Worm (Caenorhabditis elegans) whole organism, L3 larva: Measurements from ENCODE around the gene F44E2.10.
A peak's percentile ranks its signal among the peaks of the same experiment; 100 is the strongest.

ENCODE experiments used
- R02D3.7 ChIP-seq: fragments of 150-350 bp; optimal IDR thresholded peaks from 2 replicates; lab custom pipeline; 2014; ENCODE audit warnings: missing biosample characterization, missing genetic modification characterization
- ZK546.5 ChIP-seq: sonication (generic microtip); optimal IDR thresholded peaks from 2 replicates; lab custom pipeline; 2017; ENCODE audit warnings: missing biosample characterization, missing genetic modification characterization
- aly-2 ChIP-seq: fragments of 150-350 bp; optimal IDR thresholded peaks from 2 replicates; lab custom pipeline; 2014; ENCODE audit warnings: missing biosample characterization, missing genetic modification characterization
- ama-1 ChIP-seq: fragments of 150-350 bp; optimal IDR thresholded peaks from 2 replicates; lab custom pipeline; 2018
- ceh-16 ChIP-seq: sonication (generic microtip); optimal IDR thresholded peaks from 2 replicates; lab custom pipeline; 2017; ENCODE audit warnings: missing biosample characterization, missing genetic modification characterization
- ceh-28 ChIP-seq: fragments of 150-350 bp; optimal IDR thresholded peaks from 2 replicates; lab custom pipeline; 2014; ENCODE audit warnings: missing biosample characterization, missing genetic modification reagents, missing genetic modification characterization
- ceh-82 ChIP-seq: fragments of 150-350 bp; optimal IDR thresholded peaks from 2 replicates; lab custom pipeline; 2014; ENCODE audit warnings: missing biosample characterization, missing genetic modification characterization
- ceh-9 ChIP-seq: sonication (generic microtip); optimal IDR thresholded peaks from 2 replicates; lab custom pipeline; 2018; ENCODE audit warnings: missing biosample characterization, missing genetic modification characterization
- daf-12 ChIP-seq: fragments of 150-350 bp; optimal IDR thresholded peaks from 2 replicates; lab custom pipeline; 2014; ENCODE audit warnings: missing biosample characterization, missing genetic modification reagents, missing genetic modification characterization
- egl-27 ChIP-seq: sonication (generic microtip); optimal IDR thresholded peaks from 4 replicates; lab custom pipeline; 2017; ENCODE audit warnings: missing biosample characterization, missing genetic modification reagents, missing genetic modification characterization
- egl-5 ChIP-seq: fragments of 150-350 bp; optimal IDR thresholded peaks from 2 replicates; lab custom pipeline; 2017; ENCODE audit warnings: missing biosample characterization, missing genetic modification reagents, missing genetic modification characterization, inconsistent platforms
- elt-1 ChIP-seq: fragments of 150-350 bp; optimal IDR thresholded peaks from 2 replicates; lab custom pipeline; 2014; ENCODE audit warnings: missing biosample characterization, missing genetic modification characterization
- elt-2 ChIP-seq: sonication (generic microtip); optimal IDR thresholded peaks from 2 replicates; lab custom pipeline; 2016; ENCODE audit warnings: missing genetic modification reagents, mild to moderate bottlenecking, missing genetic modification characterization, missing compliant biosample characterization
- elt-3 ChIP-seq, 3 experiments: fragments of 150-350 bp in 1 of 3; sonication (generic microtip) in 2 of 3; optimal IDR thresholded peaks; 2 replicates in 2 of 3; 4 replicates in 1 of 3; lab custom pipeline; 2014 to 2017; ENCODE audit warnings: missing biosample characterization in 3 of 3, missing genetic modification characterization in 3 of 3
- fkh-10 ChIP-seq: sonication (generic microtip); optimal IDR thresholded peaks from 2 replicates; lab custom pipeline; 2017; ENCODE audit warnings: missing biosample characterization, missing genetic modification reagents, missing genetic modification characterization
- fkh-2 ChIP-seq: fragments of 150-350 bp; optimal IDR thresholded peaks from 2 replicates; lab custom pipeline; 2014; ENCODE audit warnings: missing biosample characterization, missing genetic modification reagents, missing genetic modification characterization
- hmg-11 ChIP-seq: sonication (generic microtip); optimal IDR thresholded peaks from 2 replicates; lab custom pipeline; 2016; ENCODE audit warnings: missing genetic modification characterization, missing compliant biosample characterization
- jun-1 ChIP-seq: fragments of 150-350 bp; optimal IDR thresholded peaks from 2 replicates; lab custom pipeline; 2014; ENCODE audit warnings: missing biosample characterization, missing genetic modification reagents, missing genetic modification characterization
- lin-39 ChIP-seq: fragments of 150-350 bp; optimal IDR thresholded peaks from 2 replicates; lab custom pipeline; 2018; ENCODE audit warnings: missing biosample characterization, missing genetic modification reagents, missing genetic modification characterization
- lsy-12 ChIP-seq: sonication (generic microtip); optimal IDR thresholded peaks from 2 replicates; lab custom pipeline; 2016; ENCODE audit warnings: mild to moderate bottlenecking, missing genetic modification characterization, missing compliant biosample characterization
- mdl-1 ChIP-seq: fragments of 150-350 bp; optimal IDR thresholded peaks from 2 replicates; lab custom pipeline; 2014; ENCODE audit warnings: missing biosample characterization, missing genetic modification characterization
- mml-1 ChIP-seq: fragments of 150-350 bp; sonication (generic microtip); optimal IDR thresholded peaks from 3 replicates; lab custom pipeline; 2014; ENCODE audit warnings: missing biosample characterization, missing genetic modification characterization
- nfya-1 ChIP-seq: sonication (generic microtip); optimal IDR thresholded peaks from 2 replicates; lab custom pipeline; 2017; ENCODE audit warnings: missing genetic modification characterization, mild to moderate bottlenecking, missing compliant biosample characterization, antibody characterized with exemption, moderate library complexity; ENCODE audit not compliant: insufficient read depth
- nhr-11 ChIP-seq: fragments of 150-350 bp; optimal IDR thresholded peaks from 2 replicates; lab custom pipeline; 2014; ENCODE audit warnings: missing biosample characterization, missing genetic modification characterization
- nhr-12 ChIP-seq: fragments of 150-350 bp; optimal IDR thresholded peaks from 2 replicates; lab custom pipeline; 2014; ENCODE audit warnings: missing biosample characterization, missing genetic modification characterization
- nhr-23 ChIP-seq: fragments of 150-350 bp; optimal IDR thresholded peaks from 2 replicates; lab custom pipeline; 2014; ENCODE audit warnings: missing biosample characterization, missing genetic modification reagents, missing genetic modification characterization
- nhr-237 ChIP-seq: fragments of 150-350 bp; optimal IDR thresholded peaks from 2 replicates; lab custom pipeline; 2014; ENCODE audit warnings: missing biosample characterization, missing genetic modification characterization
- nhr-25 ChIP-seq: sonication (generic microtip); optimal IDR thresholded peaks from 2 replicates; lab custom pipeline; 2017; ENCODE audit warnings: missing biosample characterization, missing genetic modification characterization
- nhr-43 ChIP-seq: sonication (generic microtip); optimal IDR thresholded peaks from 2 replicates; lab custom pipeline; 2016; ENCODE audit warnings: mild to moderate bottlenecking, missing genetic modification characterization, missing compliant biosample characterization; ENCODE audit not compliant: poor library complexity, severe bottlenecking
- nhr-67 ChIP-seq: fragments of 150-350 bp; optimal IDR thresholded peaks from 2 replicates; lab custom pipeline; 2014; ENCODE audit warnings: missing biosample characterization, missing genetic modification characterization
- nhr-76 ChIP-seq: fragments of 150-350 bp; sonication (generic microtip); optimal IDR thresholded peaks from 5 replicates; lab custom pipeline; 2014; ENCODE audit warnings: missing biosample characterization, missing genetic modification characterization
- nhr-77 ChIP-seq: fragments of 150-350 bp; optimal IDR thresholded peaks from 2 replicates; lab custom pipeline; 2014; ENCODE audit warnings: missing biosample characterization, missing genetic modification characterization
- pha-4 ChIP-seq: fragments of 150-350 bp; optimal IDR thresholded peaks from 2 replicates; lab custom pipeline; 2014; ENCODE audit warnings: missing biosample characterization, missing genetic modification reagents, missing genetic modification characterization
- pqm-1 ChIP-seq: fragments of 150-350 bp; optimal IDR thresholded peaks from 2 replicates; lab custom pipeline; 2017; ENCODE audit warnings: missing biosample characterization, missing genetic modification characterization, inconsistent platforms
- sea-2 ChIP-seq: fragments of 150-350 bp; sonication (generic microtip); optimal IDR thresholded peaks from 4 replicates; lab custom pipeline; 2014; ENCODE audit warnings: missing biosample characterization, missing genetic modification reagents, missing genetic modification characterization
- skn-1 ChIP-seq: fragments of 150-350 bp; optimal IDR thresholded peaks from 2 replicates; lab custom pipeline; 2014; ENCODE audit warnings: missing biosample characterization, missing genetic modification characterization
- snpc-4 ChIP-seq: fragments of 150-350 bp; optimal IDR thresholded peaks from 2 replicates; lab custom pipeline; 2014; ENCODE audit warnings: missing biosample characterization, missing genetic modification characterization
- tbx-2 ChIP-seq: sonication (generic microtip); optimal IDR thresholded peaks from 2 replicates; lab custom pipeline; 2016; ENCODE audit warnings: mild to moderate bottlenecking, missing genetic modification characterization, missing compliant biosample characterization
- unc-39 ChIP-seq: sonication (generic microtip); optimal IDR thresholded peaks from 4 replicates; lab custom pipeline; 2017; ENCODE audit warnings: missing biosample characterization, missing genetic modification characterization
- unc-62 ChIP-seq: fragments of 150-350 bp; sonication (generic microtip); optimal IDR thresholded peaks from 4 replicates; lab custom pipeline; 2014; ENCODE audit warnings: missing biosample characterization, missing genetic modification reagents, missing genetic modification characterization
- zag-1 ChIP-seq: fragments of 150-350 bp; optimal IDR thresholded peaks from 2 replicates; lab custom pipeline; 2014; ENCODE audit warnings: missing biosample characterization, missing genetic modification characterization
- ztf-4 ChIP-seq: fragments of 150-350 bp; optimal IDR thresholded peaks from 2 replicates; lab custom pipeline; 2014; ENCODE audit warnings: missing biosample characterization, missing genetic modification characterization

Gene F44E2.10

DNA sequence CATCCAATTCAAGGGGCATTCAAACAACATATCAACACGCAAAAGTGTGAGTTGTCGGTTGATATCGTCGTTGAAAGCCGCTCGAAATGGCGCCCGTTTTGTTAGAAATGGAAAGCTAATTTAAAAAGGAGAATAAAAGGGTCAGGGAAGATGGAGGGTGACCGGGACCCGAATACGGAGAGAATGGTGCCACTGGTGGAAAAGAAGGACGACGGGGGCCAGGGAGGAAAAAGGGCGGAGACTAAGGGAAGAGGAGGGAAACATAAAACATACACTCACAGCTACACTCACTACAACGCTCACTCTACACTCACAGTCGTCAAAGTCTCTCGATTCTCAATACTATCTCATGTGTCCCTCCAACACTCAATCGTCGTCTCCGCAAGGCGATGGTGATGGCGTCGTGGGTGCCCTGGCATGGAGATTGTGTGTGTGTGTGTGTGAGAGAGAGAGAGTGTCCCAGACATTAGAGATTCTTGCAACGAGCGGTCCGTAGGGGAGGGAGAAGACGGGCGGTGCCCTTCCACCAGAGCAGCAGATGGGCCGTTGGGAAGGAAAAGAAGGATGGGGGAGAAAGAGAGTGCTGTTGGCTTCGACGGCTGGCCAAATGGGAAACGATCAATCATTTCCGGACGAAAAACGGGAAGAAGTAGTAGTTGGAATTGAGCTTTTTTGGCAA lies 43.2 kb upstream of the F44E2.10 start (continued):
- peak; percentile 10 for TF ChIP-seq nhr-23 (tag; lab: Kevin White, UChicago)
- TF ChIP-seq nhr-25 (tag; lab: Kevin White, UChicago) = no peak
- no peak for TF ChIP-seq ceh-9 (tag; lab: Kevin White, UChicago)
- no peak for TF ChIP-seq ZK546.5 (tag; lab: Kevin White, UChicago)
- TF ChIP-seq nhr-12 (tag; lab: Kevin White, UChicago) = no peak
- TF ChIP-seq nhr-237 (tag; lab: Kevin White, UChicago) = no peak
- TF ChIP-seq hmg-11 = peak; percentile 96

DNA sequence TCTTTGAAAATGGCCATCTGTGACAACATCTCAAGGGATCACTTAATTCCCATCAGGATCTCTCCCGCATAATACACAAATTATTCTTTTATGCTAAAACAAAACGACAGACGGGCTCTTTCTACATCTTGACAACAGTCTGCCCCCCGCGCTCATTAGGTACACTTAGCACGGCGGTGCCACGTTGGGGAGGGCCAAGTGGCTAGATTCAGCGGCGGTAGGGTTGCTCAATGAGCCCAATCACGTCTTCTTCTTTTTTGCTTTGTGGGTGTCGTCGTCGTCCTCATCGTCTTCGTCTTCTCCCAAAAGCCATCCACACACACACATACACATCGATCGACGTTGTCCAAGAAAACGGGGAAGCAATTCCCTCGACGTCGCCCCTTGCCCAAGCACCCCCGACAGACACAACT lies 42.1 kb upstream of the F44E2.10 start:
- TF ChIP-seq egl-5 (peak; percentile 11), hmg-11 (peak; percentile 9), lin-39 (tag; lab: Kevin White, UChicago) (peak; percentile 56), lsy-12 (tag; lab: Kevin White, UChicago) (no peak), nfya-1 (peak; percentile 52), ceh-9 (tag; lab: Kevin White, UChicago) (no peak)

DNA sequence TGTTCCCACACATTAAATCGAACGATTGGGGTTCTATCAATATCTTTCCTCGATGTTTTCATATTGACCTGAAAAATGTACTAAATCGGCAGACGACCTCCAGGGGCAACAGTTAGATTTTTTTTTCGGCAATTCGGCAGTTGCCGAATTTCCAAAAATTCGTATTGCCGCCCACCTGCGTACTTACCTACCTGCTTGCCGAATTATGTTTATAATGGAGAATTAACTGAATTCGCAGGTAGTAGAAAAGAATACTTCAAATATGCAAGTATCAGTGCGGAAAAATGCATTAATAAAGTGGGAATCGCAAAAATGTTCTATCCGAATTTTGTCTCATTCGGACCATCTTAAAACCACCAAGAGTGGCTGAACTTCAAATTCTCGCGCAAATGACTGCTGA lies 38.8 kb upstream of the F44E2.10 start:
- TF ChIP-seq elt-1 (tag; lab: Kevin White, UChicago) (no peak), nfya-1 (no peak), hmg-11 (no peak), daf-12 (tag; lab: Kevin White, UChicago) (no peak), mdl-1 (tag; lab: Kevin White, UChicago) (no peak), egl-27 (tag; lab: Kevin White, UChicago) (no peak), ceh-28 (tag; lab: Kevin White, UChicago) (no peak), nhr-43 (tag; lab: Kevin White, UChicago) (no peak)

DNA sequence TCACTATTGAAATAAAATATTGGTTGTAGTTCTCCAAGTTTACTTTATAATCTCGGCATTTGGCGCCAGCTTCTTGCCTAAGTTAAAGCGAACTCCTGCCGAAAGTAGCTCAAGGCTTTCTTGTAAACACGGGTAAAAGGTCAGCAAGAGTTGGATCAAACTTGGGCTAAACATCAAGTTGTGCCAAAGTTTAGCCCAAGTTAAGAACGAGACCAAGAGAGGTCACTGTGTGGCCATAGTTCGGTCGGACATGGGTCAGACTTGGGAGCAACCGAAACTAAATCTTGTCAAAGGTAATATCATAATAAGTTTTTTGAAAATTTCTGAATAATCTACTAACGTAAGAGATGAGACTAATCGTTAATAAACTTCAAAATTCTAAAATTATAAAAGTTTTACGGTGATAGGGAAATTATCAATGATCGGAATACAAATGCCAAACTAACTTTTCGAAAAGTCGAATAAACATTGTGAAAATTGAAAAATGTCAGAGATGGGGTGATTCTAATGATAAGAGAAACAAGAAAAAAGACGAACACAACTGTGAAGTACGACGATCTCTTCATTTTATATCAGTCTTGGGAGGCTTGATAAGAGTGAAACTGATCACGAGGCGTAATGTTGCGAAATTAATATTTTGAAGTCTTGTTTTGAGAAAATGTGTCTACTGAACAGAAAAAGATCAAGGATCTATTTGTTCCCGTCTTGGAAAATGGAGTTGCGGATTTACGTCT lies 37.2 kb upstream of the F44E2.10 start:
- TF ChIP-seq pha-4 (tag; lab: Kevin White, UChicago) = peak; percentile 63
- no peak for TF ChIP-seq skn-1
- no peak for TF ChIP-seq ceh-9 (tag; lab: Kevin White, UChicago)
- no peak for TF ChIP-seq ceh-82 (tag; lab: Kevin White, UChicago)
- no peak for TF ChIP-seq snpc-4 (tag; lab: Kevin White, UChicago)
- no peak for TF ChIP-seq aly-2 (tag; lab: Kevin White, UChicago)
- no peak for TF ChIP-seq unc-62 (GFP tag; lab: Kevin White, UChicago)
- TF ChIP-seq elt-3 (tag; optimal IDR thresholded peaks at IDR 0.05; lab: Kevin White, UChicago) = peak in 1 of 3 experiments; percentile 73
- no peak for TF ChIP-seq elt-1 (tag; lab: Kevin White, UChicago)
- peak; percentile 22 for TF ChIP-seq nhr-43 (tag; lab: Kevin White, UChicago)
- TF ChIP-seq nhr-11 (tag; lab: Kevin White, UChicago) = no peak
- TF ChIP-seq ceh-28 (tag; lab: Kevin White, UChicago) = peak; percentile 51
- TF ChIP-seq nhr-25 (tag; lab: Kevin White, UChicago) = peak; percentile 45
- peak; percentile 14 for TF ChIP-seq ama-1 (lab: Kevin White, UChicago)
- TF ChIP-seq pqm-1 (tag; lab: Kevin White, UChicago) = peak; percentile 94
- TF ChIP-seq lsy-12 (tag; lab: Kevin White, UChicago) = no peak
- TF ChIP-seq hmg-11 = no peak
- TF ChIP-seq nhr-76 = no peak
- no peak for TF ChIP-seq R02D3.7 (tag; lab: Kevin White, UChicago)
- no peak for TF ChIP-seq nhr-77 (tag; lab: Kevin White, UChicago)
- TF ChIP-seq ztf-4 (tag; lab: Kevin White, UChicago) = no peak
- no peak for TF ChIP-seq nhr-12 (tag; lab: Kevin White, UChicago)
- TF ChIP-seq zag-1 (tag; lab: Kevin White, UChicago) = no peak
- no peak for TF ChIP-seq sea-2 (GFP tag; lab: Kevin White, UChicago)
- no peak for TF ChIP-seq ZK546.5 (tag; lab: Kevin White, UChicago)
- no peak for TF ChIP-seq mml-1 (tag; lab: Kevin White, UChicago)
- TF ChIP-seq unc-39 (tag; lab: Kevin White, UChicago) = no peak
- TF ChIP-seq nfya-1 = peak; percentile 27
- no peak for TF ChIP-seq fkh-2 (tag; lab: Kevin White, UChicago)
- TF ChIP-seq tbx-2 (tag; lab: Kevin White, UChicago) = no peak
- no peak for TF ChIP-seq nhr-67
- TF ChIP-seq nhr-237 (tag; lab: Kevin White, UChicago) = no peak
- TF ChIP-seq elt-2 = peak; percentile 88
- peak; percentile 65 for TF ChIP-seq jun-1 (tag; lab: Kevin White, UChicago)
- TF ChIP-seq fkh-10 (GFP tag; lab: Kevin White, UChicago) = no peak
- no peak for TF ChIP-seq ceh-16 (tag; lab: Kevin White, UChicago)
- peak; percentile 67 for TF ChIP-seq nhr-23 (tag; lab: Kevin White, UChicago)
- TF ChIP-seq lin-39 (tag; lab: Kevin White, UChicago) = no peak
